Worm (Caenorhabditis elegans) whole organism, mixed stage, embryonic: ENCODE measurements around the gene efn-2.

Experiments
- M03D4.4 ChIP-seq: sonication (generic microtip); optimal IDR thresholded peaks from 2 replicates; lab custom pipeline; 2017; ENCODE audit warnings: mild to moderate bottlenecking, missing genetic modification characterization, missing compliant biosample characterization
- bed-3 ChIP-seq: fragments of 200-800 bp; sonication (Bioruptor generic); optimal IDR thresholded peaks from 3 replicates; lab custom pipeline; 2018; ENCODE audit warnings: mild to moderate bottlenecking, missing genetic modification characterization, moderate library complexity, missing compliant biosample characterization
- blmp-1 ChIP-seq: fragments of 150-350 bp; optimal IDR thresholded peaks from 2 replicates; lab custom pipeline; 2014; ENCODE audit warnings: missing biosample characterization, missing genetic modification characterization
- ceh-39 ChIP-seq: fragments of 150-350 bp; optimal IDR thresholded peaks from 2 replicates; lab custom pipeline; 2014; ENCODE audit warnings: missing biosample characterization, missing genetic modification characterization
- ceh-43 ChIP-seq: fragments of 200-800 bp; sonication (Bioruptor generic); optimal IDR thresholded peaks from 2 replicates; lab custom pipeline; 2018; ENCODE audit warnings: mild to moderate bottlenecking, missing genetic modification characterization, moderate library complexity, missing compliant biosample characterization
- ceh-83 ChIP-seq: fragments of 200-800 bp; sonication (Bioruptor generic); optimal IDR thresholded peaks from 2 replicates; lab custom pipeline; 2018; ENCODE audit warnings: mild to moderate bottlenecking, missing genetic modification characterization, missing compliant biosample characterization
- cnd-1 ChIP-seq: fragments of 200-800 bp; sonication (Bioruptor generic); optimal IDR thresholded peaks from 2 replicates; lab custom pipeline; 2018; ENCODE audit warnings: mild to moderate bottlenecking, missing genetic modification characterization, missing compliant biosample characterization
- drap-1 ChIP-seq: fragments of 200-800 bp; sonication (Bioruptor generic); optimal IDR thresholded peaks from 3 replicates; lab custom pipeline; 2018; ENCODE audit warnings: mild to moderate bottlenecking, missing genetic modification characterization, missing compliant biosample characterization
- elt-1 ChIP-seq: sonication (generic microtip); optimal IDR thresholded peaks from 2 replicates; lab custom pipeline; 2017; ENCODE audit warnings: missing genetic modification characterization, mild to moderate bottlenecking, missing compliant biosample characterization, antibody characterized with exemption, moderate library complexity, borderline replicate concordance; ENCODE audit not compliant: insufficient read depth
- elt-3 ChIP-seq: fragments of 150-350 bp; optimal IDR thresholded peaks from 2 replicates; lab custom pipeline; 2014; ENCODE audit warnings: missing biosample characterization, missing genetic modification characterization
- flh-1 ChIP-seq: fragments of 200-800 bp; sonication (Bioruptor generic); optimal IDR thresholded peaks from 2 replicates; lab custom pipeline; 2018; ENCODE audit warnings: mild to moderate bottlenecking, missing genetic modification characterization, moderate library complexity, missing compliant biosample characterization
- ham-2 ChIP-seq: fragments of 200-800 bp; sonication (Bioruptor generic); optimal IDR thresholded peaks from 2 replicates; lab custom pipeline; 2018; ENCODE audit warnings: mild to moderate bottlenecking, missing genetic modification characterization, missing compliant biosample characterization
- hlh-1 ChIP-seq: fragments of 150-350 bp; optimal IDR thresholded peaks from 2 replicates; lab custom pipeline; 2014; ENCODE audit warnings: missing biosample characterization, missing genetic modification reagents, missing genetic modification characterization
- lin-13 ChIP-seq: fragments of 150-350 bp; optimal IDR thresholded peaks from 2 replicates; lab custom pipeline; 2014; ENCODE audit warnings: missing biosample characterization, missing genetic modification characterization
- lin-32 ChIP-seq: fragments of 200-800 bp; sonication (Bioruptor generic); optimal IDR thresholded peaks from 2 replicates; lab custom pipeline; 2018; ENCODE audit warnings: mild to moderate bottlenecking, missing genetic modification characterization, missing compliant biosample characterization
- lsy-2 ChIP-seq: fragments of 150-350 bp; optimal IDR thresholded peaks from 2 replicates; lab custom pipeline; 2014; ENCODE audit warnings: missing biosample characterization, missing genetic modification characterization
- mep-1 ChIP-seq: fragments of 150-350 bp; optimal IDR thresholded peaks from 2 replicates; lab custom pipeline; 2017; ENCODE audit warnings: missing biosample characterization, missing genetic modification reagents, missing genetic modification characterization, inconsistent platforms
- mls-2 ChIP-seq: sonication (generic microtip); optimal IDR thresholded peaks from 2 replicates; lab custom pipeline; 2016; ENCODE audit warnings: mild to moderate bottlenecking, missing genetic modification characterization, moderate library complexity, missing compliant biosample characterization
- nhr-237 ChIP-seq: fragments of 150-350 bp; optimal IDR thresholded peaks from 2 replicates; lab custom pipeline; 2014; ENCODE audit warnings: missing biosample characterization, missing genetic modification characterization
- nhr-28 ChIP-seq: fragments of 150-350 bp; optimal IDR thresholded peaks from 2 replicates; lab custom pipeline; 2014; ENCODE audit warnings: missing biosample characterization, missing genetic modification characterization
- nhr-76 ChIP-seq: sonication (generic microtip); optimal IDR thresholded peaks from 2 replicates; lab custom pipeline; 2017; ENCODE audit warnings: missing biosample characterization, missing genetic modification characterization
- pha-4 ChIP-seq: fragments of 150-350 bp; optimal IDR thresholded peaks from 2 replicates; lab custom pipeline; 2018; ENCODE audit warnings: missing biosample characterization, missing genetic modification reagents, missing genetic modification characterization
- sem-2 ChIP-seq: fragments of 200-800 bp; sonication (Bioruptor generic); optimal IDR thresholded peaks from 2 replicates; lab custom pipeline; 2018; ENCODE audit warnings: mild to moderate bottlenecking, missing genetic modification characterization, missing compliant biosample characterization
- snpc-4 ChIP-seq: fragments of 150-350 bp; optimal IDR thresholded peaks from 2 replicates; lab custom pipeline; 2014; ENCODE audit warnings: missing biosample characterization, missing genetic modification characterization
- sptf-1 ChIP-seq: sonication (generic microtip); optimal IDR thresholded peaks from 2 replicates; lab custom pipeline; 2017; ENCODE audit warnings: mild to moderate bottlenecking, missing genetic modification characterization, moderate library complexity, missing compliant biosample characterization
- tbx-8 ChIP-seq: fragments of 200-800 bp; sonication (Bioruptor generic); optimal IDR thresholded peaks from 2 replicates; lab custom pipeline; 2018; ENCODE audit warnings: mild to moderate bottlenecking, missing genetic modification characterization, moderate library complexity, missing compliant biosample characterization
- unc-120 ChIP-seq: sonication (generic microtip); optimal IDR thresholded peaks from 2 replicates; lab custom pipeline; 2017; ENCODE audit warnings: missing genetic modification characterization, missing compliant biosample characterization; ENCODE audit not compliant: poor library complexity, severe bottlenecking
- unc-39 ChIP-seq: fragments of 150-350 bp; optimal IDR thresholded peaks from 2 replicates; lab custom pipeline; 2014; ENCODE audit warnings: missing biosample characterization, missing genetic modification characterization
- unc-62 ChIP-seq: fragments of 150-350 bp; optimal IDR thresholded peaks from 2 replicates; lab custom pipeline; 2014; ENCODE audit warnings: missing biosample characterization, missing genetic modification reagents, missing genetic modification characterization
- zip-8 ChIP-seq: fragments of 150-350 bp; optimal IDR thresholded peaks from 2 replicates; lab custom pipeline; 2014; ENCODE audit warnings: missing biosample characterization, missing genetic modification characterization
- ztf-11 ChIP-seq: fragments of 150-350 bp; optimal IDR thresholded peaks from 2 replicates; lab custom pipeline; 2014; ENCODE audit warnings: missing biosample characterization, missing genetic modification characterization

efn-2 gene

DNA sequence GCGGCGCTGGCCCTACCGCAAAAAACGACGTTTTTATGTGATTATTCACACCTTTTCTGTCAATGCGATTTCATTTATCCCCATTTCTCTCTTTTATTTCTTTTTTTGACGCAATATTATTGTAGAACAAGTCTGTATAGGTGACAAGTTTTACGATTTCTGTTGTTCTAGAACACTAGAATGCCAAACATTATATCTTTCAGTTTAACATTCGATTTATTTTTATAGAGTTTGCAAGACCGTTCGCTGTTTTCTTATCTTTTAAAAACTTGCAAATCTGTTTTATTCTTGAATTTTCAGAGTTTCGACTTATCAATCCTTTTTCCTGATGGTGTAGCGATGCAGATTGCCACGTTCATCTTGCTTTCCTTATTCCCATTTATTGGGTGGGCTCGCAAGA is at the start of gene efn-2:
Gene efn-2 (plus strand): TSS at position 301 of the 400 bp plus-strand sequence.
- TF ChIP-seq bed-3 (GFP tag; lab: Kevin White, UChicago) (no peak), elt-3 (tag; lab: Kevin White, UChicago) (no peak), snpc-4 (no peak), pha-4 (tag; lab: Kevin White, UChicago) (no peak), lsy-2 (tag; lab: Kevin White, UChicago) (no peak), ceh-39 (tag; lab: Kevin White, UChicago) (no peak), sem-2 (GFP tag; lab: Kevin White, UChicago) (no peak), nhr-28 (tag; lab: Kevin White, UChicago) (no peak), cnd-1 (tag; lab: Kevin White, UChicago) (no peak), tbx-8 (GFP tag; lab: Kevin White, UChicago) (no peak), lin-13 (no peak)

DNA sequence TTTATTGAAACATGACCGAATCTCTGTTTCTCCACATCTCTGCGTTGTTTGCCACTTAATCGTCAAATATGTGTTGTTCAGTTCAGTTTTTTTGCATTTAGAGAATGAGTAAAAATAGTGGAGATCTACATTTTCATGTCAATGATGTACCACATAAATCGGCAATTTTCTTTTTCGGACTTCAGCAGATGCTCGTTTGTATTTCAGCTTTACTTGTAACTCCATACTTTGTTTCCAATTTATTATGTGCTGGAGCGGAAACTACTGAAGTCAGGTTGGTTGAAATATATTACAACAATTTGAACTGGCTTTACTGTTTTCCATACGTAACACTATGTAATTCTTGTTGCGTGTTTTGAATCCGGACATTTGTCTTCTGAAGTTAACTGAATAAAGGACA is 45.5 kb upstream of the efn-2 start, which contains the start of gene T07G12.2:
Gene T07G12.2 (plus strand): TSS at position 62 of the 400 bp plus-strand sequence.
- TF ChIP-seq tbx-8 (GFP tag; lab: Kevin White, UChicago) (no peak), lsy-2 (tag; lab: Kevin White, UChicago) (no peak), unc-120 (no peak), sptf-1 (no peak), ceh-43 (no peak), pha-4 (tag; lab: Kevin White, UChicago) (no peak), ceh-39 (tag; lab: Kevin White, UChicago) (no peak), flh-1 (GFP tag; lab: Kevin White, UChicago) (no peak), nhr-76 (tag; lab: Kevin White, UChicago) (no peak), drap-1 (GFP tag; lab: Kevin White, UChicago) (no peak), nhr-28 (tag; lab: Kevin White, UChicago) (no peak), unc-62 (no peak), M03D4.4 (tag; lab: Kevin White, UChicago) (no peak), ztf-11 (no peak)

ce11 chrIV:10533639-10534038 is 42.5 kb upstream of the efn-2 start, which contains the start of gene T07G12.3:
Gene T07G12.3, plus strand, starts transcription at chrIV:10533939.
- no peak for TF ChIP-seq unc-120
- TF ChIP-seq tbx-8 (GFP tag; lab: Kevin White, UChicago), result no peak
- TF ChIP-seq unc-62, result no peak
- no peak for TF ChIP-seq ztf-11
- no peak for TF ChIP-seq mep-1 (tag; lab: Kevin White, UChicago)
- no peak for TF ChIP-seq flh-1 (GFP tag; lab: Kevin White, UChicago)
- TF ChIP-seq mls-2 (tag; lab: Kevin White, UChicago), result no peak
- no peak for TF ChIP-seq elt-1 (tag; lab: Kevin White, UChicago)
- no peak for TF ChIP-seq blmp-1 (tag; lab: Kevin White, UChicago)
- no peak for TF ChIP-seq zip-8 (tag; lab: Kevin White, UChicago)
- TF ChIP-seq lin-13, result no peak
- TF ChIP-seq drap-1 (GFP tag; lab: Kevin White, UChicago), result no peak
- TF ChIP-seq lsy-2 (tag; lab: Kevin White, UChicago), result no peak
- TF ChIP-seq bed-3 (GFP tag; lab: Kevin White, UChicago), result no peak
- no peak for TF ChIP-seq ceh-43
- no peak for TF ChIP-seq unc-39 (tag; lab: Kevin White, UChicago)
- TF ChIP-seq hlh-1 (tag; lab: Kevin White, UChicago), result no peak
- no peak for TF ChIP-seq cnd-1 (tag; lab: Kevin White, UChicago)

ce11 chrIV:10538584-10538983 is 37.6 kb upstream of the efn-2 start, which contains the start of gene T07G12.4:
Gene T07G12.4, minus strand, starts transcription at chrIV:10538684.
- no peak for TF ChIP-seq lin-32 (GFP tag; lab: Kevin White, UChicago)
- TF ChIP-seq zip-8 (tag; lab: Kevin White, UChicago), result no peak
- TF ChIP-seq lin-13, result no peak
- TF ChIP-seq unc-62, result no peak
- no peak for TF ChIP-seq drap-1 (GFP tag; lab: Kevin White, UChicago)
- no peak for TF ChIP-seq bed-3 (GFP tag; lab: Kevin White, UChicago)
- TF ChIP-seq cnd-1 (tag; lab: Kevin White, UChicago), result no peak
- no peak for TF ChIP-seq nhr-237 (tag; lab: Kevin White, UChicago)
- TF ChIP-seq lsy-2 (tag; lab: Kevin White, UChicago), result no peak

DNA sequence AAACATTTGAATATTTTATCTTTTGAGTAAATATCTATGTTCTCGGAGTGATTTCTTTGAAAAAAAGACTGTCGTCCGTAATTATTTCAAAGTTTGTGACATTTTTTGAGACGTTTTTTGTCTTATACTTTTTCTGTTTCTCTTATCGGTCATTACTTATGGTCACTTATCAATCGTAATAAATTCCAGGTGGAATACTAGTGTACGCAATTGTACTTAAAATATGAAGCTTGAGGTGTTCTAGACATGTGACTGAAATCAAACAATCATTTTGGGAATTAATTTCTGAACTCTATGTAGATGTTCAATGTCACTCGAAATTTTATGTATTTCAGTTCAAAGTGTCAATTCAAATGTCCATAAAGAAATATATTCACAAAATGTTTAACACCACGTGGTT is 33.9 kb upstream of the efn-2 start:
- TF ChIP-seq unc-62, result no peak
- no peak for TF ChIP-seq ceh-39 (tag; lab: Kevin White, UChicago)
- no peak for TF ChIP-seq sem-2 (GFP tag; lab: Kevin White, UChicago)
- TF ChIP-seq snpc-4, result no peak
- TF ChIP-seq ceh-83 (GFP tag; lab: Kevin White, UChicago), result no peak
- no peak for TF ChIP-seq ham-2 (GFP tag; lab: Kevin White, UChicago)
- TF ChIP-seq ceh-43, result no peak
- TF ChIP-seq mep-1 (tag; lab: Kevin White, UChicago), result no peak
- TF ChIP-seq sptf-1, result no peak
- no peak for TF ChIP-seq drap-1 (GFP tag; lab: Kevin White, UChicago)
- no peak for TF ChIP-seq flh-1 (GFP tag; lab: Kevin White, UChicago)
- TF ChIP-seq unc-39 (tag; lab: Kevin White, UChicago), result no peak
- TF ChIP-seq M03D4.4 (tag; lab: Kevin White, UChicago), result no peak
- TF ChIP-seq, all 35 proteins: peak for 0
